Worm (Caenorhabditis elegans) whole organism, L4/young adult: ENCODE results near the gene F40H3.3.

Experiments
- dao-5 ChIP-seq: sonication (generic microtip); optimal IDR thresholded peaks from 2 replicates; lab custom pipeline; 2016; ENCODE audit warnings: missing genotype, missing genetic modification characterization, moderate library complexity, missing compliant biosample characterization
- him-1 ChIP-seq: sonication (generic microtip); optimal IDR thresholded peaks from 2 replicates; lab custom pipeline; 2016; ENCODE audit warnings: missing genotype, missing genetic modification reagents, missing genetic modification characterization, missing compliant biosample characterization

DNA sequence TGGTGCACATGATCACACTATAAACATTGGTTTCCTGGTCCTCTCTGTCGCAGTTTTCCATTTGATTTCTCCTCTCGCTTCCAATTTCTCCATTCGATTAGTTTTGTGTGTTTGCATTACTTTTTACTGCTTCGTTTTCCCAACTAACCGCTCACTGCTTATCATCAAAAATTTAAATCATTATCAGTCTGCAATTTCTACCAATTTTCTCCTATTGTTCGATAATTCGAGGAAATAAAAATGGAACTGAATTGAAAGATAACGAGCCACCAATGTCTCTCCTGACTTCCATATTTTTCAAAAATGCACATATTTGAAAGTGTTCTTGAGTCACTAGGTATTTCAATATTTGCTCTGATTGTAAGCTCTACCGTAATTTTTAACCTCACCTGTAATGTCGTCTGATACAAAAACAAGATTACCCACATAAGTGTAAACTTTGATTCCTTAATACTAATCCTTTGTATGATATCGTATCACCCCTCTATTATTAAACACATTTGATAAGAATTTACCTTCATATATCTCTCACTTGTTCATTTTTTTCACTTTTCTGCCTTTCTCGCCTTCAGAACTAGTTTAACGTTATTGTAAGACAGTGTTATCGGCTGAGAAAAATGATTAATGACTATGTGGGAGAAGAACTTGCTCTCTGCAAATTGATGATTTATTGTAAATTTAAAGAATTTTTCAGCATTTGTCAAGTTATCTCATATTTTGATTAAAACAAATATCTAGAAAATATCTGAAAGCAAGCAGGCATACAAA, 6.9 kb downstream of the F40H3.3 start:
- TF ChIP-seq dao-5 (tag; lab: Kevin White, UChicago) (no peak), him-1 (no peak)
